Worm (Caenorhabditis elegans): ENCODE measurements around the gene C46C11.3.

ce11 chrX:4599526-4599925 lies 22.6 kb upstream of the C46C11.3 start:
- TF ChIP-seq ref-1 (GFP tag; conservative IDR thresholded peaks at IDR 0.05), result no peak
- no peak for TF ChIP-seq cog-1 (tag; optimal IDR thresholded peaks at IDR 0.05)
- TF ChIP-seq tab-1 (GFP tag; IDR thresholded peaks at IDR 0.05), result no peak
- no peak for TF ChIP-seq flt-1 (GFP tag; IDR thresholded peaks at IDR 0.05)
- no peak for TF ChIP-seq ztf-23 (GFP tag; IDR thresholded peaks at IDR 0.05)
- TF ChIP-seq med-1 (GFP tag; optimal IDR thresholded peaks at IDR 0.05; ENCODE audit: insufficient read depth), result no peak
